Worm (Caenorhabditis elegans) whole organism, L2 larva: ENCODE data around the gene sedl-1.

ENCODE experiments used
- C34F6.9 ChIP-seq: fragments of 150-350 bp; optimal IDR thresholded peaks from 2 replicates; lab custom pipeline; 2014; ENCODE audit warnings: missing biosample characterization, missing genetic modification characterization
- alr-1 ChIP-seq: fragments of 150-350 bp; optimal IDR thresholded peaks from 2 replicates; lab custom pipeline; 2014; ENCODE audit warnings: missing biosample characterization, missing genetic modification characterization
- aly-2 ChIP-seq: fragments of 150-350 bp; optimal IDR thresholded peaks from 2 replicates; lab custom pipeline; 2014; ENCODE audit warnings: missing biosample characterization, missing genetic modification characterization
- egl-27 ChIP-seq: sonication (generic microtip); optimal IDR thresholded peaks from 3 replicates; lab custom pipeline; 2017; ENCODE audit warnings: missing biosample characterization, missing genetic modification reagents, missing genetic modification characterization
- nhr-11 ChIP-seq: fragments of 150-350 bp; optimal IDR thresholded peaks from 2 replicates; lab custom pipeline; 2014; ENCODE audit warnings: missing biosample characterization, missing genetic modification characterization
- nhr-12 ChIP-seq: fragments of 150-350 bp; optimal IDR thresholded peaks from 2 replicates; lab custom pipeline; 2014; ENCODE audit warnings: missing biosample characterization, missing genetic modification characterization
- snpc-4 ChIP-seq: fragments of 150-350 bp; optimal IDR thresholded peaks from 2 replicates; lab custom pipeline; 2014; ENCODE audit warnings: missing biosample characterization, missing genetic modification characterization
- unc-39 ChIP-seq: fragments of 150-350 bp; optimal IDR thresholded peaks from 2 replicates; lab custom pipeline; 2014; ENCODE audit warnings: missing biosample characterization, missing genetic modification characterization
- unc-62 ChIP-seq: fragments of 150-350 bp; optimal IDR thresholded peaks from 2 replicates; lab custom pipeline; 2014; ENCODE audit warnings: missing biosample characterization, missing genetic modification reagents, missing genetic modification characterization
- zag-1 ChIP-seq: fragments of 150-350 bp; optimal IDR thresholded peaks from 2 replicates; lab custom pipeline; 2014; ENCODE audit warnings: missing biosample characterization, missing genetic modification characterization
- ztf-1 ChIP-seq: fragments of 200-800 bp; sonication (Bioruptor generic); conservative IDR thresholded peaks from 2 replicates; pipeline ENCODE4 v1.3.6; 2022; ENCODE audit warnings: missing genetic modification characterization, missing compliant biosample characterization
- ztf-11 ChIP-seq: sonication (generic microtip); optimal IDR thresholded peaks from 2 replicates; lab custom pipeline; 2017; ENCODE audit warnings: missing biosample characterization, missing genetic modification characterization

- TF ChIP-seq snpc-4 (tag; lab: Kevin White, UChicago), result no peak
- no peak for TF ChIP-seq egl-27 (tag; lab: Kevin White, UChicago)
- TF ChIP-seq aly-2 (tag; lab: Kevin White, UChicago), result no peak
- TF ChIP-seq ztf-1, result no peak
- no peak for TF ChIP-seq unc-62 (GFP tag; lab: Kevin White, UChicago)
- no peak for TF ChIP-seq nhr-11
- no peak for TF ChIP-seq zag-1
- no peak for TF ChIP-seq alr-1 (tag; lab: Kevin White, UChicago)
- no peak for TF ChIP-seq C34F6.9 (tag; lab: Kevin White, UChicago)
- no peak for TF ChIP-seq nhr-12 (tag; lab: Kevin White, UChicago)
- TF ChIP-seq ztf-11 (tag; lab: Kevin White, UChicago), result no peak
- no peak for TF ChIP-seq unc-39 (tag; lab: Kevin White, UChicago)
These were observed 33.7 kb upstream of the sedl-1 start for ce11 chrX:1473794-1474193.
